Worm (Caenorhabditis elegans): ENCODE results near the gene C01G6.4.

The C01G6.4 gene

DNA sequence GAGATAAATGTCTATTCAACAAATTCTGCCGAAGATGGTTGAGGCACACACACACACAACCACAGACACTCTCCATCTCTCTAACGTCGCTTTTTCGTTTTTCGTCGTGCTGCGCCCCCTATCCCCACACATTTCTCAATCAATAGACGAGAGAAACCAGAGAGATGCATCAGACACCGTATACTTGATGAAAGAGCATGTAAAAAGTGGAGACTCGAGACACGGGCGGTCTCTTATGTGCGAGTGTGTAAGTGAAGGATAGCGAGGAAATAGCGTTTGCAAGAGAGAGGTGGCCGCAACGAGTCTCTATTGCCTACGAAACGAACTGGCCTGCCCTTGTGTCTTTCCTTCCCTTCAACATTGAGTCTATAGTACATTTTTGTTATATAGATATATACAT, 9.9 kb upstream of the C01G6.4 start (continued):
- TF ChIP-seq F13H6.1 (tag; optimal IDR thresholded peaks at IDR 0.05) (peak; percentile 55), ref-2 (tag; optimal IDR thresholded peaks at IDR 0.05) (peak; percentile 67), ceh-18 (tag; optimal IDR thresholded peaks at IDR 0.05) (peak; percentile 88), ceh-22 (tag; optimal IDR thresholded peaks at IDR 0.05) (no peak), ceh-14 (tag; optimal IDR thresholded peaks at IDR 0.05) (peak; percentile 3), C08G9.2 (tag; optimal IDR thresholded peaks at IDR 0.05) (no peak), unc-42 (tag; optimal IDR thresholded peaks at IDR 0.05) (peak; percentile 56), eyg-1 (tag; optimal IDR thresholded peaks at IDR 0.05) (no peak), ceh-48 (tag; optimal IDR thresholded peaks at IDR 0.05) (peak; percentile 85), lim-6 (tag; optimal IDR thresholded peaks at IDR 0.05) (no peak), ttx-3 (tag; optimal IDR thresholded peaks at IDR 0.05) (peak; percentile 10), elt-4 (tag; optimal IDR thresholded peaks at IDR 0.05) (no peak), T23F11.4 (GFP tag; optimal IDR thresholded peaks at IDR 0.05) (no peak), hlh-13 (GFP tag; optimal IDR thresholded peaks at IDR 0.05) (no peak), unc-3 (GFP tag; conservative IDR thresholded peaks at IDR 0.05) (no peak), unc-3 (tag; optimal IDR thresholded peaks at IDR 0.05) (peak; percentile 0)

DNA sequence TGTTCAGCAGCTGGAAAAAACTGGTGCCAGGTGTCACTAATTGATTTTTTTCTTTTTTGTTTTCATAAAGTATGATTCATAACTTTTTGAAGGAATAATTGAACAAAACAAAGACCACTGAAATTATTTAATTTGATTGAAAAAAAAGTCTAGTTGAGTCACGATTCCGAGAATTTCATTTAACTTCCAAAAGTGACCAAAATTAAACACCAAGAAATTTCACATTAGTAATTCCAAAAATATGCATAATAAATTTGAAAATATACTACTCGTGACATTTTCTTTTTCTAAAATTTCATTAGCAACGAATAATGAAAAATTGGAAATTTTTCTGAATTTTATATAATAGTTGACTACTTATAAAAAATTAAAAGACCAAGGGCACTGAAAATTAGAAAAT, 9.2 kb upstream of the C01G6.4 start:
- TF ChIP-seq pqm-1 (tag; optimal IDR thresholded peaks at IDR 0.05) (no peak), hlh-8 (tag; optimal IDR thresholded peaks at IDR 0.05) (no peak), unc-86 (tag; optimal IDR thresholded peaks at IDR 0.05) (no peak), unc-55 (GFP tag; optimal IDR thresholded peaks at IDR 0.05) (no peak), che-1 (tag; optimal IDR thresholded peaks at IDR 0.05) (no peak), dmd-4 (tag; optimal IDR thresholded peaks at IDR 0.05; ENCODE audit: borderline replicate concordance) (no peak), ceh-48 (tag; optimal IDR thresholded peaks at IDR 0.05) (no peak), ceh-24 (tag; optimal IDR thresholded peaks at IDR 0.05) (no peak), ref-2 (tag; optimal IDR thresholded peaks at IDR 0.05) (no peak), F13H6.1 (tag; optimal IDR thresholded peaks at IDR 0.05) (no peak), T23F11.4 (GFP tag; optimal IDR thresholded peaks at IDR 0.05) (no peak)

DNA sequence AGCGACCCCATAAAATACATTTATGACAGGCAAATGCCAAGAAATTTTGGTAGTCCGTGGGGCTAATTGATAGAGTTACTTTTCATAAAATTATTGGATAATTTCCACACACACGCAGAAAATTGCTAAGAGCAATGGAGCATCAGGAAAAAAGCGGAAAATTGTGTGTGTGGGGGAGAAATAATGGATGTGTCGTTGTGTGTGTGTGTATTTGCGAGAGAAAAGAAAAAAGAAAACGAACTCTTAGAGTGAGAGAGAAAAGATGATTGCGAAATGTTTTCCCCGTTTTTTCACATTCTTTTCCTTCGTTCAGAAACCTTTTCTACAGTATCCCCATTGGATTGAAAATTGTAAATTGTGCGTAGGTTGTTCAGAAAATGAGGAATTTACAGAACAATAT, 8.8 kb upstream of the C01G6.4 start:
- no peak for TF ChIP-seq pqm-1 (tag; optimal IDR thresholded peaks at IDR 0.05)
- TF ChIP-seq unc-86 (tag; optimal IDR thresholded peaks at IDR 0.05) = no peak
- TF ChIP-seq ceh-9 (tag; optimal IDR thresholded peaks at IDR 0.05) = no peak
- TF ChIP-seq nhr-232 (tag; optimal IDR thresholded peaks at IDR 0.05) = no peak
- peak; percentile 15 for TF ChIP-seq unc-42 (tag; optimal IDR thresholded peaks at IDR 0.05)

DNA sequence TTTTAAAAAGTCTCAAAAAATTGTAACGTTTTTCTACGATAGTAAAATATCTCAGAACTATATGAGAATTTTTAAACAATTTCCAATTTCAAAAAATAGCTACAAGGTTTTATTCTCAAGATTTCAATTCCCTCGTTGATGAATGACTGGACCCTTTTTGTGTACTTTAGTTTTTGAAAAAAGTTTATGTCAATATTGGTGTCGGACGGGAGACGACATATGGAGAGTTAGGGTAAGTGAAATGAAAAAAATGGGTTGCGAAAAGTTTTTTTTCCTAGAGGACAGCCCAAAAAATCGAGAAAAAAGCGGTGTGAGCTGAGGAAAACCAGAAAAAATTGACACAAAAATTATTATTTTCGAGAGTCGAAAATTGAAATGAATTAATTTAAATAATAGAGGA, 8.0 kb upstream of the C01G6.4 start:
- no peak for TF ChIP-seq pha-4 (tag; optimal IDR thresholded peaks at IDR 0.05)
- no peak for TF ChIP-seq nhr-11 (tag; optimal IDR thresholded peaks at IDR 0.05)
- TF ChIP-seq unc-86 (tag; optimal IDR thresholded peaks at IDR 0.05) = no peak
- no peak for TF ChIP-seq hlh-13 (GFP tag; optimal IDR thresholded peaks at IDR 0.05)
- no peak for TF ChIP-seq sdc-2 (tag; optimal IDR thresholded peaks at IDR 0.05)
- no peak for TF ChIP-seq dmd-4 (tag; optimal IDR thresholded peaks at IDR 0.05; ENCODE audit: borderline replicate concordance)
- no peak for TF ChIP-seq unc-3 (GFP tag; conservative IDR thresholded peaks at IDR 0.05)
- no peak for TF ChIP-seq unc-3 (tag; optimal IDR thresholded peaks at IDR 0.05)

- TF ChIP-seq npax-4 (tag; optimal IDR thresholded peaks at IDR 0.05) = no peak
These were observed 7.4 kb upstream of the C01G6.4 start, which contains the start of gene gldi-3 for ce11 chrII:9280048-9280772. gldi-3 (minus strand) TSS chrII:9280098.

ce11 chrII:9279016-9279415, 6.2 kb upstream of the C01G6.4 start:
- no peak for TF ChIP-seq lin-11 (tag; optimal IDR thresholded peaks at IDR 0.05)
- TF ChIP-seq fkh-6 (tag; optimal IDR thresholded peaks at IDR 0.05) = no peak
- no peak for TF ChIP-seq syd-9 (tag; optimal IDR thresholded peaks at IDR 0.05)
- TF ChIP-seq ceh-45 (GFP tag; IDR thresholded peaks at IDR 0.05) = no peak
- TF ChIP-seq sdc-2 (tag; optimal IDR thresholded peaks at IDR 0.05) = no peak
- TF ChIP-seq ceh-34 (tag; optimal IDR thresholded peaks at IDR 0.05) = no peak
- TF ChIP-seq lim-6 (tag; optimal IDR thresholded peaks at IDR 0.05) = no peak
- TF ChIP-seq ceh-19 (GFP tag; optimal IDR thresholded peaks at IDR 0.05) = no peak
- no peak for TF ChIP-seq nhr-11 (tag; optimal IDR thresholded peaks at IDR 0.05)
- TF ChIP-seq odd-2 (tag; optimal IDR thresholded peaks at IDR 0.05) = no peak
- no peak for TF ChIP-seq ttx-3 (tag; optimal IDR thresholded peaks at IDR 0.05)
- no peak for TF ChIP-seq tbx-7 (tag; optimal IDR thresholded peaks at IDR 0.05)
- TF ChIP-seq elt-4 (tag; optimal IDR thresholded peaks at IDR 0.05) = no peak

Measured in whole organism, late embryonic.